Worm (Caenorhabditis elegans) whole organism, L1 larva: ENCODE results near the gene srz-20.

Experiments
- C04F5.9 ChIP-seq: sonication (generic microtip); optimal IDR thresholded peaks from 2 replicates; lab custom pipeline; 2016; ENCODE audit warnings: missing genetic modification characterization, missing compliant biosample characterization
- C34B4.2 ChIP-seq: sonication (generic microtip); optimal IDR thresholded peaks from 2 replicates; lab custom pipeline; 2017; ENCODE audit warnings: mild to moderate bottlenecking, missing genetic modification characterization, missing compliant biosample characterization
- aha-1 ChIP-seq: fragments of 150-350 bp; optimal IDR thresholded peaks from 2 replicates; lab custom pipeline; 2014; ENCODE audit warnings: missing biosample characterization, missing genetic modification characterization
- aly-2 ChIP-seq: fragments of 150-350 bp; optimal IDR thresholded peaks from 2 replicates; lab custom pipeline; 2014; ENCODE audit warnings: missing biosample characterization, missing genetic modification characterization
- ama-1 ChIP-seq: fragments of 150-350 bp; optimal IDR thresholded peaks from 2 replicates; lab custom pipeline; 2014
- blmp-1 ChIP-seq: fragments of 150-350 bp; optimal IDR thresholded peaks from 2 replicates; lab custom pipeline; 2014; ENCODE audit warnings: missing biosample characterization, missing genetic modification characterization
- ceh-82 ChIP-seq, 3 experiments: fragments of 150-350 bp in 1 of 3; sonication (generic microtip) in 2 of 3; optimal IDR thresholded peaks; 2 replicates each; lab custom pipeline; 2014 to 2017; ENCODE audit warnings: missing biosample characterization in 3 of 3, missing genetic modification characterization in 3 of 3
- ceh-90 ChIP-seq: sonication (generic microtip); optimal IDR thresholded peaks from 2 replicates; lab custom pipeline; 2016; ENCODE audit warnings: missing genetic modification characterization, missing compliant biosample characterization
- dpl-1 ChIP-seq, 3 experiments: fragments of 150-350 bp in 2 of 3; sonication (generic microtip) in 1 of 3; optimal IDR thresholded peaks; 2 replicates each; lab custom pipeline; 2014 to 2017; ENCODE audit warnings: missing biosample characterization in 3 of 3, missing genetic modification characterization in 3 of 3, missing genetic modification reagents in 3 of 3
- efl-1 ChIP-seq, 4 experiments: fragments of 150-350 bp; optimal IDR thresholded peaks in 3 of 4; peaks in 1 of 4; 1 replicate in 1 of 4; 2 replicates in 3 of 4; lab custom pipeline; 2014; ENCODE audit warnings: missing biosample characterization in 2 of 4, missing genetic modification characterization in 2 of 4, missing genetic modification reagents in 2 of 4
- egl-27 ChIP-seq, 2 experiments: fragments of 150-350 bp in 1 of 2; sonication (generic microtip); optimal IDR thresholded peaks; 3 replicates each; lab custom pipeline; 2017 to 2018; ENCODE audit warnings: missing biosample characterization in 2 of 2, missing genetic modification characterization in 2 of 2, missing genetic modification reagents in 2 of 2
- elt-3 ChIP-seq, 6 experiments: fragments of 150-350 bp in 1 of 6; sonication (generic microtip); optimal IDR thresholded peaks; 2 replicates each; lab custom pipeline; 2017 to 2018; ENCODE audit warnings: missing biosample characterization in 6 of 6, missing genetic modification characterization in 6 of 6, inconsistent platforms in 1 of 6
- ets-5 ChIP-seq: fragments of 200-800 bp; sonication (Bioruptor generic); IDR thresholded peaks from 2 replicates; pipeline ENCODE4 v1.3.6; 2022; ENCODE audit warnings: missing genetic modification characterization, missing compliant biosample characterization
- fkh-10 ChIP-seq: sonication (generic microtip); optimal IDR thresholded peaks from 2 replicates; lab custom pipeline; 2017; ENCODE audit warnings: missing biosample characterization, missing genetic modification reagents, missing genetic modification characterization
- fkh-8 ChIP-seq: sonication (generic microtip); optimal IDR thresholded peaks from 2 replicates; lab custom pipeline; 2016; ENCODE audit warnings: mild to moderate bottlenecking, missing genetic modification characterization, missing compliant biosample characterization
- fos-1 ChIP-seq: fragments of 150-350 bp; optimal IDR thresholded peaks from 2 replicates; lab custom pipeline; 2014; ENCODE audit warnings: missing biosample characterization, missing genetic modification characterization
- grh-1 ChIP-seq: fragments of 200-800 bp; sonication (Bioruptor generic); IDR thresholded peaks from 2 replicates; pipeline ENCODE4 v1.3.6; 2022; ENCODE audit warnings: missing genetic modification reagents, missing genetic modification characterization, missing compliant biosample characterization
- hlh-4 ChIP-seq: sonication (generic microtip); optimal IDR thresholded peaks from 2 replicates; lab custom pipeline; 2016; ENCODE audit warnings: mild to moderate bottlenecking, missing genetic modification characterization, missing compliant biosample characterization
- hpl-2 ChIP-seq: fragments of 150-350 bp; optimal IDR thresholded peaks from 2 replicates; lab custom pipeline; 2014; ENCODE audit warnings: missing biosample characterization, missing genetic modification reagents, missing genetic modification characterization
- jun-1 ChIP-seq: fragments of 150-350 bp; optimal IDR thresholded peaks from 2 replicates; lab custom pipeline; 2014; ENCODE audit warnings: missing biosample characterization, missing genetic modification reagents, missing genetic modification characterization
- lin-14 ChIP-seq: fragments of 200-800 bp; sonication (Bioruptor generic); optimal IDR thresholded peaks from 2 replicates; lab custom pipeline; 2018; ENCODE audit warnings: mild to moderate bottlenecking, missing genetic modification characterization, moderate library complexity, missing compliant biosample characterization
- lin-15B ChIP-seq: fragments of 150-350 bp; sonication (generic microtip); optimal IDR thresholded peaks from 3 replicates; lab custom pipeline; 2014; ENCODE audit warnings: missing biosample characterization, missing genetic modification characterization
- lin-35 ChIP-seq, 2 experiments: fragments of 150-350 bp; optimal IDR thresholded peaks; 2 replicates each; lab custom pipeline; 2014; ENCODE audit warnings: missing biosample characterization in 2 of 2, missing genetic modification characterization in 2 of 2, missing genetic modification reagents in 2 of 2
- lin-39 ChIP-seq: fragments of 150-350 bp; optimal IDR thresholded peaks from 2 replicates; lab custom pipeline; 2014; ENCODE audit warnings: missing biosample characterization, missing genetic modification reagents, missing genetic modification characterization
- lir-3 ChIP-seq: sonication (generic microtip); optimal IDR thresholded peaks from 2 replicates; lab custom pipeline; 2016; ENCODE audit warnings: mild to moderate bottlenecking, missing genetic modification characterization, moderate library complexity, missing compliant biosample characterization; ENCODE audit not compliant: poor library complexity
- lsy-2 ChIP-seq, 2 experiments: fragments of 150-350 bp; optimal IDR thresholded peaks; 2 replicates each; lab custom pipeline; 2014; ENCODE audit warnings: missing biosample characterization in 2 of 2, missing genetic modification characterization in 2 of 2
- mep-1 ChIP-seq: fragments of 150-350 bp; optimal IDR thresholded peaks from 2 replicates; lab custom pipeline; 2014; ENCODE audit warnings: missing biosample characterization, missing genetic modification characterization
- nhr-12 ChIP-seq: sonication (generic microtip); optimal IDR thresholded peaks from 2 replicates; lab custom pipeline; 2017; ENCODE audit warnings: missing biosample characterization, missing genetic modification characterization
- nhr-20 ChIP-seq: sonication (generic microtip); optimal IDR thresholded peaks from 2 replicates; lab custom pipeline; 2016; ENCODE audit warnings: mild to moderate bottlenecking, missing genetic modification characterization, missing compliant biosample characterization
- nhr-237 ChIP-seq: fragments of 150-350 bp; optimal IDR thresholded peaks from 2 replicates; lab custom pipeline; 2014; ENCODE audit warnings: missing biosample characterization, missing genetic modification characterization
- nhr-28 ChIP-seq: fragments of 150-350 bp; optimal IDR thresholded peaks from 2 replicates; lab custom pipeline; 2014; ENCODE audit warnings: missing biosample characterization, missing genetic modification characterization
- nhr-47 ChIP-seq: sonication (generic microtip); optimal IDR thresholded peaks from 2 replicates; lab custom pipeline; 2016; ENCODE audit warnings: mild to moderate bottlenecking, missing genetic modification characterization, moderate library complexity, missing compliant biosample characterization
- nhr-71 ChIP-seq: sonication (generic microtip); optimal IDR thresholded peaks from 2 replicates; lab custom pipeline; 2016; ENCODE audit warnings: mild to moderate bottlenecking, missing genetic modification characterization, moderate library complexity, missing compliant biosample characterization
- nhr-85 ChIP-seq: sonication (generic microtip); peaks from one replicate; lab custom pipeline; 2016; ENCODE audit warnings: missing genetic modification characterization, inconsistent platforms, missing compliant biosample characterization
- nhr-90 ChIP-seq: sonication (generic microtip); optimal IDR thresholded peaks from 2 replicates; lab custom pipeline; 2016; ENCODE audit warnings: mild to moderate bottlenecking, missing genetic modification characterization, missing compliant biosample characterization; ENCODE audit not compliant: poor library complexity
- pag-3 ChIP-seq: sonication (generic microtip); optimal IDR thresholded peaks from 2 replicates; lab custom pipeline; 2017; ENCODE audit warnings: missing genetic modification characterization, mild to moderate bottlenecking, missing compliant biosample characterization, antibody characterized with exemption, borderline replicate concordance; ENCODE audit not compliant: insufficient read depth
- rnt-1 ChIP-seq: sonication (generic microtip); optimal IDR thresholded peaks from 2 replicates; lab custom pipeline; 2016; ENCODE audit warnings: mild to moderate bottlenecking, missing genetic modification characterization, moderate library complexity, missing compliant biosample characterization
- snu-23 ChIP-seq: sonication (generic microtip); optimal IDR thresholded peaks from 2 replicates; lab custom pipeline; 2016; ENCODE audit warnings: missing genetic modification characterization, missing compliant biosample characterization
- sptf-1 ChIP-seq: fragments of 150-350 bp; optimal IDR thresholded peaks from 2 replicates; lab custom pipeline; 2014; ENCODE audit warnings: missing biosample characterization, missing genetic modification characterization
- sup-37 ChIP-seq: fragments of 200-800 bp; sonication (Bioruptor generic); optimal IDR thresholded peaks from 2 replicates; lab custom pipeline; 2018; ENCODE audit warnings: mild to moderate bottlenecking, missing genetic modification characterization, missing compliant biosample characterization
- swsn-7 ChIP-seq: sonication (generic microtip); optimal IDR thresholded peaks from 2 replicates; lab custom pipeline; 2016; ENCODE audit warnings: missing genetic modification characterization, missing compliant biosample characterization
- tbx-2 ChIP-seq: sonication (generic microtip); optimal IDR thresholded peaks from 2 replicates; lab custom pipeline; 2016; ENCODE audit warnings: missing genetic modification characterization, missing compliant biosample characterization
- tlp-1 ChIP-seq: fragments of 150-350 bp; optimal IDR thresholded peaks from 2 replicates; lab custom pipeline; 2014; ENCODE audit warnings: missing biosample characterization, missing genetic modification characterization
- unc-130 ChIP-seq: fragments of 150-350 bp; optimal IDR thresholded peaks from 2 replicates; lab custom pipeline; 2017; ENCODE audit warnings: missing biosample characterization, missing genetic modification characterization, inconsistent platforms
- xbp-1 ChIP-seq: sonication (generic microtip); optimal IDR thresholded peaks from 2 replicates; lab custom pipeline; 2016; ENCODE audit warnings: missing genetic modification characterization, missing compliant biosample characterization
- zip-4 ChIP-seq: fragments of 200-800 bp; sonication (Bioruptor generic); optimal IDR thresholded peaks from 2 replicates; lab custom pipeline; 2018; ENCODE audit warnings: mild to moderate bottlenecking, missing genetic modification characterization, moderate library complexity, missing compliant biosample characterization

srz-20 gene

ce11 chrIV:3873195-3873594, 42.2 kb upstream of the srz-20 start:
- TF ChIP-seq lin-35 (GFP tag; optimal IDR thresholded peaks at IDR 0.05; lab: Kevin White, UChicago) = no peak
- no peak for TF ChIP-seq aha-1 (tag; lab: Kevin White, UChicago)

ce11 chrIV:3873706-3874105, 41.7 kb upstream of the srz-20 start, which contains the start of gene F37C4.5:
Gene F37C4.5, minus strand, starts transcription at chrIV:3873806.
- TF ChIP-seq nhr-12 (tag; lab: Kevin White, UChicago) (no peak), pag-3 (no peak), aha-1 (tag; lab: Kevin White, UChicago) (no peak), efl-1 (optimal IDR thresholded peaks at IDR 0.05; lab: Kevin White, UChicago) (no peak), efl-1 (GFP tag; optimal IDR thresholded peaks at IDR 0.05 in 1 of 2; lab: Kevin White, UChicago) (no peak), elt-3 (tag; optimal IDR thresholded peaks at IDR 0.05; lab: Kevin White, UChicago) (no peak), tlp-1 (no peak), C34B4.2 (no peak), lin-14 (GFP tag; lab: Kevin White, UChicago) (no peak), lin-15B (tag; lab: Kevin White, UChicago) (no peak), xbp-1 (tag; lab: Kevin White, UChicago) (no peak), unc-130 (tag; lab: Kevin White, UChicago) (no peak), tbx-2 (tag; lab: Kevin White, UChicago) (no peak), grh-1 (GFP tag; lab: Robert Waterston, UW) (no peak), ceh-90 (tag; lab: Kevin White, UChicago) (no peak)
- TF ChIP-seq, all 84 proteins: peak for 0

ce11 chrIV:3874417-3874816, 41.0 kb upstream of the srz-20 start:
- TF ChIP-seq nhr-47 (peak; percentile 22), snu-23 (GFP tag; lab: Kevin White, UChicago) (peak; percentile 47), xbp-1 (tag; lab: Kevin White, UChicago) (no peak), nhr-71 (tag; lab: Kevin White, UChicago) (peak; percentile 50), aly-2 (tag; lab: Kevin White, UChicago) (peak; percentile 49), dpl-1 (GFP tag; optimal IDR thresholded peaks at IDR 0.05; lab: Kevin White, UChicago) (peak; percentile 2 to 17 (median 15)), nhr-28 (no peak), ama-1 (peak; percentile 68), rnt-1 (tag; lab: Kevin White, UChicago) (peak; percentile 14), zip-4 (GFP tag; lab: Kevin White, UChicago) (peak; percentile 8), nhr-237 (tag; lab: Kevin White, UChicago) (no peak), unc-130 (tag; lab: Kevin White, UChicago) (no peak), efl-1 (optimal IDR thresholded peaks at IDR 0.05; lab: Kevin White, UChicago) (peak; percentile 34 to 46), efl-1 (GFP tag; optimal IDR thresholded peaks at IDR 0.05 in 1 of 2; lab: Kevin White, UChicago) (peak in 1 of 2 experiments; percentile 17), elt-3 (tag; optimal IDR thresholded peaks at IDR 0.05; lab: Kevin White, UChicago) (peak in 2 of 6 experiments; percentile 0 to 10), sup-37 (GFP tag; lab: Kevin White, UChicago) (no peak), ets-5 (no peak), nhr-20 (peak; percentile 41), fkh-8 (tag; lab: Kevin White, UChicago) (peak; percentile 60), fkh-10 (no peak), lsy-2 (tag; optimal IDR thresholded peaks at IDR 0.05; lab: Kevin White, UChicago) (peak in 1 of 2 experiments; percentile 39), lin-35 (GFP tag; optimal IDR thresholded peaks at IDR 0.05; lab: Kevin White, UChicago) (peak; percentile 17 to 41), nhr-85 (tag; lab: Kevin White, UChicago) (peak; percentile 56), mep-1 (peak; percentile 38), hpl-2 (no peak), nhr-12 (tag; lab: Kevin White, UChicago) (no peak), fos-1 (tag; lab: Kevin White, UChicago) (no peak), nhr-90 (peak; percentile 8), C34B4.2 (no peak), blmp-1 (tag; lab: Kevin White, UChicago) (peak; percentile 31), hlh-4 (no peak), lin-15B (tag; lab: Kevin White, UChicago) (peak; percentile 9), lin-39 (tag; lab: Kevin White, UChicago) (no peak), C04F5.9 (tag; lab: Kevin White, UChicago) (no peak), swsn-7 (peak; percentile 10), ceh-82 (tag; optimal IDR thresholded peaks at IDR 0.05; lab: Kevin White, UChicago) (peak in 1 of 3 experiments; percentile 10), egl-27 (tag; optimal IDR thresholded peaks at IDR 0.05; lab: Kevin White, UChicago) (no peak), sptf-1 (tag; lab: Kevin White, UChicago) (no peak), lin-14 (GFP tag; lab: Kevin White, UChicago) (peak; percentile 77), lir-3 (tag; lab: Kevin White, UChicago) (no peak), jun-1 (tag; lab: Kevin White, UChicago) (no peak)
